Fruit fly (Drosophila melanogaster) whole organism, embryonic: ENCODE results near the gene CG15431.
A peak's percentile ranks its signal among the peaks of the same experiment; 100 is the strongest.

Source experiments
- Blimp-1 ChIP-seq: fragments of 200-800 bp; sonication (Bioruptor generic); optimal IDR thresholded peaks from 3 replicates; lab custom pipeline; 2018; ENCODE audit warnings: missing biosample characterization, missing genetic modification characterization, mild to moderate bottlenecking, moderate library complexity, missing genetic modification reagents
- Bteb2 ChIP-seq: fragments of 200-800 bp; sonication (Bioruptor generic); optimal IDR thresholded peaks from 2 replicates; lab custom pipeline; 2016; ENCODE audit warnings: missing biosample characterization, missing genetic modification characterization
- CG10267 ChIP-seq: fragments of 200-800 bp; sonication (Bioruptor generic); optimal IDR thresholded peaks from 2 replicates; lab custom pipeline; 2018; ENCODE audit warnings: missing biosample characterization, mild to moderate bottlenecking, missing genetic modification characterization, moderate library complexity
- CG11504 ChIP-seq: fragments of 200-800 bp; sonication (Bioruptor generic); optimal IDR thresholded peaks from 3 replicates; lab custom pipeline; 2019; ENCODE audit warnings: missing biosample characterization, mild to moderate bottlenecking, missing genetic modification characterization, moderate library complexity
- CG13624 ChIP-seq: fragments of 200-800 bp; sonication (Bioruptor generic); optimal IDR thresholded peaks from 2 replicates; lab custom pipeline; 2016; ENCODE audit warnings: missing biosample characterization, missing genetic modification characterization
- CG13894 ChIP-seq: fragments of 200-800 bp; sonication (Bioruptor generic); optimal IDR thresholded peaks from 3 replicates; lab custom pipeline; 2018; ENCODE audit warnings: missing biosample characterization, mild to moderate bottlenecking, missing genetic modification characterization, moderate library complexity
- CG15514 ChIP-seq: fragments of 200-800 bp; sonication (Bioruptor generic); optimal IDR thresholded peaks from 3 replicates; lab custom pipeline; 2017; ENCODE audit warnings: missing biosample characterization, missing genetic modification characterization, mild to moderate bottlenecking, moderate library complexity, missing genetic modification reagents
- CG1603 ChIP-seq: fragments of 200-800 bp; sonication (Bioruptor generic); optimal IDR thresholded peaks from 2 replicates; lab custom pipeline; 2019; ENCODE audit warnings: missing biosample characterization, mild to moderate bottlenecking, missing genetic modification characterization, moderate library complexity
- CG17186 ChIP-seq: fragments of 200-800 bp; sonication (Bioruptor generic); optimal IDR thresholded peaks from 3 replicates; lab custom pipeline; 2017; ENCODE audit warnings: missing biosample characterization, missing genetic modification reagents, missing genetic modification characterization
- CG17359 ChIP-seq: fragments of 200-800 bp; sonication (Bioruptor generic); optimal IDR thresholded peaks from 3 replicates; lab custom pipeline; 2018; ENCODE audit warnings: missing biosample characterization, mild to moderate bottlenecking, missing genetic modification characterization, moderate library complexity
- CG18599 ChIP-seq: fragments of 200-800 bp; sonication (Bioruptor generic); optimal IDR thresholded peaks from 3 replicates; lab custom pipeline; 2017; ENCODE audit warnings: missing biosample characterization, missing genetic modification characterization, mild to moderate bottlenecking, moderate library complexity, missing genetic modification reagents
- CG2116 ChIP-seq: fragments of 200-800 bp; sonication (Bioruptor generic); optimal IDR thresholded peaks from 3 replicates; lab custom pipeline; 2018; ENCODE audit warnings: missing biosample characterization, mild to moderate bottlenecking, missing genetic modification characterization
- CG2129 ChIP-seq: fragments of 200-800 bp; sonication (Bioruptor generic); IDR thresholded peaks from 2 replicates; pipeline ENCODE4 v1.3.6; 2022; ENCODE audit warnings: missing biosample characterization, missing genetic modification characterization; ENCODE audit not compliant: partially characterized antibody
- CG30403 ChIP-seq: fragments of 200-800 bp; sonication (Bioruptor generic); optimal IDR thresholded peaks from 3 replicates; lab custom pipeline; 2016; ENCODE audit warnings: missing biosample characterization, missing genetic modification characterization
- CG31388 ChIP-seq: fragments of 200-800 bp; sonication (Bioruptor generic); optimal IDR thresholded peaks from 2 replicates; lab custom pipeline; 2016; ENCODE audit warnings: missing biosample characterization, missing genetic modification characterization
- CG32772 ChIP-seq: fragments of 200-800 bp; sonication (Bioruptor generic); IDR thresholded peaks from 2 replicates; pipeline ENCODE4 v1.3.6; 2022; ENCODE audit warnings: missing biosample characterization, missing genetic modification characterization
- CG4617 ChIP-seq: fragments of 200-800 bp; sonication (Bioruptor generic); optimal IDR thresholded peaks from 3 replicates; lab custom pipeline; 2016; ENCODE audit warnings: missing biosample characterization, missing genetic modification characterization, borderline replicate concordance
- CG5245 ChIP-seq: fragments of 200-800 bp; sonication (Bioruptor generic); optimal IDR thresholded peaks from 3 replicates; lab custom pipeline; 2016; ENCODE audit warnings: missing biosample characterization, missing genetic modification characterization
- CG6175 ChIP-seq: fragments of 200-800 bp; sonication (Bioruptor generic); IDR thresholded peaks from 3 replicates; pipeline ENCODE4 v1.3.6; 2022; ENCODE audit warnings: missing biosample characterization, missing genetic modification characterization
- CG8924 ChIP-seq: fragments of 200-800 bp; optimal IDR thresholded peaks from 3 replicates; lab custom pipeline; 2019; ENCODE audit warnings: missing biosample characterization, mild to moderate bottlenecking, missing genetic modification characterization, moderate library complexity
- CoRest ChIP-seq: fragments of 200-800 bp; sonication (Bioruptor generic); optimal IDR thresholded peaks from 3 replicates; lab custom pipeline; 2018; ENCODE audit warnings: missing biosample characterization, mild to moderate bottlenecking, missing genetic modification characterization, moderate library complexity
- D19B ChIP-seq: fragments of 200-800 bp; sonication (Bioruptor generic); optimal IDR thresholded peaks from 2 replicates; lab custom pipeline; 2017; ENCODE audit warnings: missing biosample characterization, mild to moderate bottlenecking, missing genetic modification characterization
- Dref ChIP-seq: fragments of 200-800 bp; sonication (Bioruptor generic); IDR thresholded peaks from 2 replicates; pipeline ENCODE4 v1.3.6; 2022; ENCODE audit warnings: missing biosample characterization, missing genetic modification characterization
- E2f1 ChIP-seq: fragments of 200-800 bp; sonication (Bioruptor generic); IDR thresholded peaks from 2 replicates; pipeline ENCODE4 v1.3.6; 2022; ENCODE audit warnings: missing biosample characterization, missing genetic modification characterization
- Ets65A ChIP-seq: fragments of 200-800 bp; sonication (Bioruptor generic); peaks from one replicate; lab custom pipeline; 2016; ENCODE audit warnings: missing biosample characterization, missing genetic modification characterization
- HLH54F ChIP-seq: fragments of 200-800 bp; sonication (Bioruptor generic); optimal IDR thresholded peaks from 3 replicates; lab custom pipeline; 2016; ENCODE audit warnings: missing biosample characterization, missing genetic modification characterization
- Hr3 ChIP-seq: fragments of 200-800 bp; sonication (Bioruptor generic); optimal IDR thresholded peaks from 3 replicates; lab custom pipeline; 2016; ENCODE audit warnings: missing biosample characterization, missing genetic modification characterization
- Lpt ChIP-seq: fragments of >200 bp; optimal IDR thresholded peaks from 2 replicates; lab custom pipeline; 2018; ENCODE audit warnings: missing biosample characterization, missing genetic modification characterization
- MESR4 ChIP-seq: fragments of 200-800 bp; sonication (Bioruptor generic); optimal IDR thresholded peaks from 2 replicates; lab custom pipeline; 2018; ENCODE audit warnings: missing biosample characterization, mild to moderate bottlenecking, missing genetic modification characterization, moderate library complexity
- Max ChIP-seq: fragments of 200-800 bp; sonication (Bioruptor generic); optimal IDR thresholded peaks from 2 replicates; lab custom pipeline; 2016; ENCODE audit warnings: missing biosample characterization, mild to moderate bottlenecking, missing genetic modification characterization
- Meics ChIP-seq: fragments of 200-800 bp; sonication (Bioruptor generic); optimal IDR thresholded peaks from 2 replicates; lab custom pipeline; 2017; ENCODE audit warnings: missing biosample characterization, mild to moderate bottlenecking, missing genetic modification characterization
- NC2β ChIP-seq: fragments of 200-800 bp; sonication (Bioruptor generic); optimal IDR thresholded peaks from 2 replicates; lab custom pipeline; 2016; ENCODE audit warnings: missing biosample characterization, missing genetic modification characterization
- Opbp ChIP-seq: fragments of 200-800 bp; sonication (Bioruptor generic); IDR thresholded peaks from 3 replicates; pipeline ENCODE4 v1.3.6; 2022; ENCODE audit warnings: missing biosample characterization, missing genetic modification characterization; ENCODE audit not compliant: partially characterized antibody
- Ravus ChIP-seq: fragments of 200-800 bp; sonication (Bioruptor generic); IDR thresholded peaks from 2 replicates; pipeline ENCODE4 v1.3.6; 2022; ENCODE audit warnings: missing biosample characterization, missing genetic modification characterization
- Sin3A ChIP-seq: fragments of >200 bp; optimal IDR thresholded peaks from 2 replicates; lab custom pipeline; 2018
- bab2 ChIP-seq: fragments of 200-800 bp; sonication (Bioruptor generic); optimal IDR thresholded peaks from 2 replicates; lab custom pipeline; 2016; ENCODE audit warnings: missing biosample characterization, missing genetic modification characterization
- bbx ChIP-seq: fragments of 200-800 bp; sonication (Bioruptor generic); IDR thresholded peaks from 2 replicates; pipeline ENCODE4 v1.3.6; 2022; ENCODE audit warnings: missing biosample characterization, missing genetic modification characterization; ENCODE audit not compliant: partially characterized antibody
- disco-r ChIP-seq: fragments of 200-800 bp; sonication (Bioruptor generic); optimal IDR thresholded peaks from 2 replicates; lab custom pipeline; 2016; ENCODE audit warnings: missing biosample characterization, missing genetic modification characterization
- knrl ChIP-seq: fragments of 200-800 bp; sonication (Bioruptor generic); IDR thresholded peaks from 3 replicates; pipeline ENCODE4 v1.3.6; 2022; ENCODE audit warnings: missing biosample characterization, missing genetic modification characterization; ENCODE audit not compliant: partially characterized antibody
- lilli ChIP-seq: fragments of 200-800 bp; sonication (Bioruptor generic); optimal IDR thresholded peaks from 3 replicates; lab custom pipeline; 2016; ENCODE audit warnings: missing biosample characterization, missing genetic modification characterization
- mam ChIP-seq: fragments of 200-800 bp; sonication (Bioruptor generic); optimal IDR thresholded peaks from 3 replicates; lab custom pipeline; 2016; ENCODE audit warnings: missing biosample characterization, missing genetic modification characterization
- pros ChIP-seq: fragments of 200-800 bp; sonication (Bioruptor generic); optimal IDR thresholded peaks from 3 replicates; lab custom pipeline; 2019; ENCODE audit warnings: missing biosample characterization, mild to moderate bottlenecking, missing genetic modification characterization, moderate library complexity
- slp2 ChIP-seq: fragments of 200-800 bp; sonication (Bioruptor generic); optimal IDR thresholded peaks from 2 replicates; lab custom pipeline; 2016; ENCODE audit warnings: missing biosample characterization, missing genetic modification characterization
- stwl ChIP-seq: fragments of 200-800 bp; sonication (Bioruptor generic); optimal IDR thresholded peaks from 3 replicates; lab custom pipeline; 2018; ENCODE audit warnings: missing biosample characterization, mild to moderate bottlenecking, missing genetic modification characterization, moderate library complexity
- vfl ChIP-seq: fragments of 200-800 bp; sonication (Bioruptor generic); optimal IDR thresholded peaks from 2 replicates; lab custom pipeline; 2016; ENCODE audit warnings: missing biosample characterization, missing genetic modification characterization
- vvl ChIP-seq: fragments of 200-800 bp; sonication (Bioruptor generic); IDR thresholded peaks from 2 replicates; pipeline ENCODE4 v1.3.6; 2022; ENCODE audit warnings: missing biosample characterization, missing genetic modification characterization
- z ChIP-seq: fragments of 200-800 bp; sonication (Bioruptor generic); IDR thresholded peaks from 3 replicates; pipeline ENCODE4 v1.3.6; 2022; ENCODE audit warnings: missing biosample characterization, missing genetic modification characterization
- zen ChIP-seq: fragments of 200-800 bp; sonication (Bioruptor generic); optimal IDR thresholded peaks from 3 replicates; lab custom pipeline; 2018; ENCODE audit warnings: missing biosample characterization, mild to moderate bottlenecking, missing genetic modification characterization, moderate library complexity

Gene CG15431

DNA sequence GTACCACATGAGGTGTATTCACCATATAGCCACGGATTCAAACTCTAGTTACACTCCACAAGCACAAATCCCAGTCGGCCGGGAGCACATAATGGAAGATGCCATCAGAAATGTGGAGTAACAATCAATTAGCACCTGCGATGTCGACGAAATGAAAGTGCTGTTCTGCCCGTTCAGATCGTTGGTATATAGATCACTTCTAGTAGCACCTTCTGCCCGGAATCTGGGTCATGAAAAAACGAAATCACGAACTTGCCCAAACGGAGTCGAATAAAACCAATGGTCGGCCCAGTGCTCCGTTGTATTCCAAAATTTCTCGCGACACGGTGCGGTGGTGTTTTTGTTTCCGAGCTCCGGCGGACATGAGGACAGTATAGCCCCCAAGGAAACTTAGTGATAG lies 40.4 kb downstream of the CG15431 start, which contains the start of gene CG33003:
CG33003 (plus strand) TSS at position 301 of the 400 bp plus-strand sequence.
- TF ChIP-seq CG18599 (GFP tag; lab: Kevin White, UChicago) (no peak), pros (no peak), CG6175 (GFP tag; lab: Robert Waterston, UW) (no peak), CG13894 (tag; lab: Kevin White, UChicago) (no peak)

DNA sequence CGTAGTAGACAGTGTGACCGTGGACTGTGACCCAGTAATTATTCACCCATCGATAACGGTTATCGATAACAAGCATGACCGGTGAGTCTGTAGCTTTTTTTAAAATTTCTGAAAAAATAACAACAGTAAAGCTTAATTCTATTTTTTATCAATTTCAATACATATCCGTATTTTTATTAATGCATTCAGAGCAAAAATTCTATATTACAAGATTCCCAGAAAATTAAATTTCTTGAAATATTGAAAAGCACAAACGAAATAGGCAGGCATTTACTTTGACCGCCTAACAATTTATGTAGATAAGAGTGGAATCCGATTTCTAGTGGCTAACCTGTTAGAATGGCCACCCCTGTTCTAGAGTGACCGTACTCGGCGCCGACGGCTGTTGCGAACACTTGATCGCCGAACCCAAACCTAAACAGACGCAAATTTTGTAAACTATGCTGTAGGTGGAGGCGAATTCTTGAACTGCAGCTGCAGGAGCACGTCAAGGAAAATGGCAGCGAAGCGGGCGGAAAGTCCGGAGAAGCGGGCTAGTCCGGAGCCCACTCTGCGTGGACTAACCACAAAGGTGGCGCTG lies 47.1 kb downstream of the CG15431 start, which contains the start of gene CG3652:
CG3652 (minus strand) TSS at position 35 of the 580 bp plus-strand sequence.
- TF ChIP-seq Hr3 (GFP tag; lab: Kevin White, UChicago) (peak; percentile 30), CG5245 (GFP tag; lab: Kevin White, UChicago) (peak; percentile 0), CG32772 (GFP tag; lab: Robert Waterston, UW) (0 out of 2 replicates have a peak, but pooled peaks have one; percentile 8), Blimp-1 (GFP tag; lab: Kevin White, UChicago) (no peak), D19B (GFP tag; lab: Kevin White, UChicago) (no peak), MESR4 (GFP tag; lab: Kevin White, UChicago) (peak; percentile 54), disco-r (no peak), bab2 (GFP tag; lab: Kevin White, UChicago) (peak; percentile 23), Ets65A (GFP tag; lab: Kevin White, UChicago) (peak; percentile 43), knrl (GFP tag; lab: Robert Waterston, UW) (peak; percentile 47; the same call in 2 of the 3 replicates), CG17359 (no peak), mam (peak; percentile 36), Dref (GFP tag; lab: Robert Waterston, UW) (peak; percentile 75), bbx (0 out of 2 replicates have a peak, but pooled peaks have one; percentile 14), stwl (tag; lab: Kevin White, UChicago) (peak; percentile 38), Opbp (GFP tag; lab: Robert Waterston, UW) (0 out of 3 replicates have a peak, but pooled peaks have one; percentile 14), vfl (peak; percentile 9), Sin3A (peak; percentile 84), CG1603 (tag; lab: Kevin White, UChicago) (no peak), E2f1 (GFP tag; lab: Robert Waterston, UW) (no peak), z (GFP tag; lab: Robert Waterston, UW) (no peak), Max (GFP tag; lab: Kevin White, UChicago) (peak; percentile 33), Ravus (no peak), CG17186 (peak; percentile 31), CoRest (tag; lab: Kevin White, UChicago) (peak; percentile 67), slp2 (GFP tag; lab: Kevin White, UChicago) (peak; percentile 47), CG10267 (tag; lab: Kevin White, UChicago) (peak; percentile 62), CG13624 (GFP tag; lab: Kevin White, UChicago) (no peak), CG2129 (GFP tag; lab: Robert Waterston, UW) (0 out of 2 replicates have a peak, but pooled peaks have one; percentile 12), lilli (GFP tag; lab: Kevin White, UChicago) (peak; percentile 61), zen (peak; percentile 21), Bteb2 (GFP tag; lab: Kevin White, UChicago) (peak; percentile 14), CG11504 (no peak), CG2116 (GFP tag; lab: Kevin White, UChicago) (peak; percentile 71), Lpt (no peak), CG4617 (GFP tag; lab: Kevin White, UChicago) (peak; percentile 67), HLH54F (GFP tag; lab: Kevin White, UChicago) (peak; percentile 23), NC2β (GFP tag; lab: Kevin White, UChicago) (peak; percentile 14), CG15514 (GFP tag; lab: Kevin White, UChicago) (peak; percentile 42), CG30403 (GFP tag; lab: Kevin White, UChicago) (peak; percentile 52), CG31388 (GFP tag; lab: Kevin White, UChicago) (no peak), vvl (GFP tag; lab: Robert Waterston, UW) (peak; percentile 48), Meics (GFP tag; lab: Kevin White, UChicago) (peak; percentile 5), CG8924 (tag; lab: Kevin White, UChicago) (peak; percentile 19)
